Worm (Caenorhabditis elegans): ENCODE results near the gene F55D1.1.

The F55D1.1 gene

ce11 chrX:5489538-5489937 is at the start of gene F55D1.1:
Gene F55D1.1 (plus strand): TSS chrX:5489838.
- TF ChIP-seq pax-1 (tag; optimal IDR thresholded peaks at IDR 0.05) = no peak
- no peak for TF ChIP-seq pros-1 (tag; optimal IDR thresholded peaks at IDR 0.05)
- TF ChIP-seq syd-9 (tag; optimal IDR thresholded peaks at IDR 0.05) = no peak
- TF ChIP-seq ama-1 (optimal IDR thresholded peaks at IDR 0.05) = no peak
- no peak for TF ChIP-seq ceh-19 (GFP tag; optimal IDR thresholded peaks at IDR 0.05)
- no peak for TF ChIP-seq pat-9 (tag; optimal IDR thresholded peaks at IDR 0.05)
- no peak for TF ChIP-seq K02D7.2 (tag; optimal IDR thresholded peaks at IDR 0.05)
- no peak for TF ChIP-seq ceh-30 (tag; optimal IDR thresholded peaks at IDR 0.05)
- no peak for TF ChIP-seq T23F11.4 (GFP tag; optimal IDR thresholded peaks at IDR 0.05)
- TF ChIP-seq elt-4 (tag; optimal IDR thresholded peaks at IDR 0.05) = no peak
- no peak for TF ChIP-seq unc-55 (GFP tag; optimal IDR thresholded peaks at IDR 0.05)
- no peak for TF ChIP-seq ceh-18 (tag; optimal IDR thresholded peaks at IDR 0.05)
- no peak for TF ChIP-seq elt-2 (tag; optimal IDR thresholded peaks at IDR 0.05)

ce11 chrX:5444863-5445262 is 44.8 kb upstream of the F55D1.1 start, which contains the start of gene itm-2:
Gene itm-2 (plus strand): TSS chrX:5445163.
- TF ChIP-seq nfya-1 (tag; optimal IDR thresholded peaks at IDR 0.05) = no peak
- no peak for TF ChIP-seq ceh-30 (tag; optimal IDR thresholded peaks at IDR 0.05)
- no peak for TF ChIP-seq eyg-1 (tag; optimal IDR thresholded peaks at IDR 0.05)
- no peak for TF ChIP-seq pros-1 (tag; optimal IDR thresholded peaks at IDR 0.05)
- no peak for TF ChIP-seq nhr-11 (tag; optimal IDR thresholded peaks at IDR 0.05)
- no peak for TF ChIP-seq ceh-2 (tag; optimal IDR thresholded peaks at IDR 0.05)
- no peak for TF ChIP-seq hlh-8 (tag; optimal IDR thresholded peaks at IDR 0.05)
- TF ChIP-seq lin-11 (tag; optimal IDR thresholded peaks at IDR 0.05) = no peak
- TF ChIP-seq fax-1 (tag; optimal IDR thresholded peaks at IDR 0.05) = no peak
- TF ChIP-seq C08G9.2 (tag; optimal IDR thresholded peaks at IDR 0.05) = no peak
- TF ChIP-seq ceh-31 (tag; optimal IDR thresholded peaks at IDR 0.05) = no peak
- no peak for TF ChIP-seq sox-4 (tag; optimal IDR thresholded peaks at IDR 0.05)
- TF ChIP-seq ceh-18 (tag; optimal IDR thresholded peaks at IDR 0.05) = no peak
- TF ChIP-seq fkh-10 (GFP tag; optimal IDR thresholded peaks at IDR 0.05) = no peak
- no peak for TF ChIP-seq pqm-1 (tag; optimal IDR thresholded peaks at IDR 0.05)

ce11 chrX:5447381-5447780 is 42.3 kb upstream of the F55D1.1 start:
- no peak for TF ChIP-seq C38D4.7 (GFP tag; optimal IDR thresholded peaks at IDR 0.05)
- no peak for TF ChIP-seq madf-2 (tag; optimal IDR thresholded peaks at IDR 0.05)
- no peak for TF ChIP-seq zip-5 (tag; optimal IDR thresholded peaks at IDR 0.05)
- no peak for TF ChIP-seq che-1 (tag; optimal IDR thresholded peaks at IDR 0.05)
- TF ChIP-seq T23F11.4 (GFP tag; optimal IDR thresholded peaks at IDR 0.05) = no peak
- no peak for TF ChIP-seq unc-42 (tag; optimal IDR thresholded peaks at IDR 0.05)
- TF ChIP-seq ceh-31 (tag; optimal IDR thresholded peaks at IDR 0.05) = no peak
- TF ChIP-seq tbx-7 (tag; optimal IDR thresholded peaks at IDR 0.05) = no peak
- no peak for TF ChIP-seq ets-4 (tag; optimal IDR thresholded peaks at IDR 0.05)
- no peak for TF ChIP-seq ceh-45 (GFP tag; IDR thresholded peaks at IDR 0.05)
- no peak for TF ChIP-seq syd-9 (tag; optimal IDR thresholded peaks at IDR 0.05)
- TF ChIP-seq ceh-30 (tag; optimal IDR thresholded peaks at IDR 0.05) = no peak
- no peak for TF ChIP-seq rnt-1 (tag; optimal IDR thresholded peaks at IDR 0.05)
- TF ChIP-seq ceh-34 (tag; optimal IDR thresholded peaks at IDR 0.05) = no peak

ce11 chrX:5447941-5448340 is 41.7 kb upstream of the F55D1.1 start, which contains the start of gene C25F6.8:
Gene C25F6.8 (plus strand): TSS chrX:5448241.
- TF ChIP-seq lim-6 (tag; optimal IDR thresholded peaks at IDR 0.05) = no peak
- no peak for TF ChIP-seq hlh-30 (tag; optimal IDR thresholded peaks at IDR 0.05; ENCODE audit: insufficient read depth)
- no peak for TF ChIP-seq pha-4 (tag; optimal IDR thresholded peaks at IDR 0.05)
- no peak for TF ChIP-seq eyg-1 (tag; optimal IDR thresholded peaks at IDR 0.05)
- TF ChIP-seq pax-1 (tag; optimal IDR thresholded peaks at IDR 0.05) = no peak
- no peak for TF ChIP-seq nfya-1 (tag; optimal IDR thresholded peaks at IDR 0.05)
- no peak for TF ChIP-seq pha-2 (tag; optimal IDR thresholded peaks at IDR 0.05)
- TF ChIP-seq F13H6.1 (tag; optimal IDR thresholded peaks at IDR 0.05) = no peak
- TF ChIP-seq unc-55 (GFP tag; optimal IDR thresholded peaks at IDR 0.05) = no peak
- no peak for TF ChIP-seq ceh-24 (tag; optimal IDR thresholded peaks at IDR 0.05)
- no peak for TF ChIP-seq ceh-18 (tag; optimal IDR thresholded peaks at IDR 0.05)
- no peak for TF ChIP-seq ama-1 (optimal IDR thresholded peaks at IDR 0.05)
- TF ChIP-seq K09A11.1 (tag; optimal IDR thresholded peaks at IDR 0.05; ENCODE audit: insufficient read depth) = no peak
- TF ChIP-seq zip-5 (tag; optimal IDR thresholded peaks at IDR 0.05) = no peak
- TF ChIP-seq ceh-48 (tag; optimal IDR thresholded peaks at IDR 0.05) = no peak
- no peak for TF ChIP-seq pag-3 (tag; optimal IDR thresholded peaks at IDR 0.05; ENCODE audit: borderline replicate concordance)
- TF ChIP-seq npax-4 (tag; optimal IDR thresholded peaks at IDR 0.05) = no peak
- no peak for TF ChIP-seq sdc-2 (tag; optimal IDR thresholded peaks at IDR 0.05)
- no peak for TF ChIP-seq ahr-1 (tag; optimal IDR thresholded peaks at IDR 0.05)
